Worm (Caenorhabditis elegans): ENCODE results near the gene faah-6.

faah-6 gene

DNA sequence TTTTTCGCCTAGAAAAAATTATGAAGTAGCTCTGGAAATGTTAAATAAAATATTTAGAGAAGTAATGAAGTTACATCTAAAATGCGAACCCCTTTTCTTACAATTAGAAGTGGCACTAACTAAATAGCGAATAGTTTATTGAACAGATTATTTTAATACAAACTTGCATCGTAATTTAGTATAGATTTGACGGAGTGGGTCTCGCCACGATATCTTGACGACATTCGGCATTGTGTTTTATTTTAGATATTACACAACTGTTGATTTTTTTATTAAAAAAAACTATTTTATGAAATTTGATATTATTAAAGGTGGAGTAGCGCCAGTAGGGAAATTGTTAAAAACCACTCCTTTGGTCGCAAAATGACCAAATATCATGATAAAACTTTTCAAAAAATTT is 39.6 kb downstream of the faah-6 start:
- TF ChIP-seq lin-39 (tag; optimal IDR thresholded peaks at IDR 0.05) (no peak), nhr-11 (tag; optimal IDR thresholded peaks at IDR 0.05) (no peak), R02D3.7 (tag; optimal IDR thresholded peaks at IDR 0.05) (no peak), lin-11 (tag; optimal IDR thresholded peaks at IDR 0.05) (no peak), F13H6.1 (tag; optimal IDR thresholded peaks at IDR 0.05) (no peak)

- TF ChIP-seq ztf-1 (GFP tag; conservative IDR thresholded peaks at IDR 0.05) (no peak), lin-39 (tag; optimal IDR thresholded peaks at IDR 0.05) (no peak), blmp-1 (tag; optimal IDR thresholded peaks at IDR 0.05; ENCODE audit: insufficient read depth) (no peak), R02D3.7 (tag; optimal IDR thresholded peaks at IDR 0.05) (no peak), lin-11 (tag; optimal IDR thresholded peaks at IDR 0.05) (no peak), nhr-6 (tag; optimal IDR thresholded peaks at IDR 0.05) (no peak), sma-9 (GFP tag; optimal IDR thresholded peaks at IDR 0.05) (no peak), sma-9 (tag; optimal IDR thresholded peaks at IDR 0.05) (no peak), mbf-1 (tag; optimal IDR thresholded peaks at IDR 0.05) (no peak), snpc-4 (tag; optimal IDR thresholded peaks at IDR 0.05) (no peak)
These were observed 42.1 kb downstream of the faah-6 start for ce11 chrIII:11692380-11692779.

- TF ChIP-seq nhr-23 (tag; optimal IDR thresholded peaks at IDR 0.05) (no peak), crh-2 (tag; optimal IDR thresholded peaks at IDR 0.05) (peak; percentile 6), ztf-1 (GFP tag; conservative IDR thresholded peaks at IDR 0.05) (no peak), Y55F3AM.14 (GFP tag; optimal IDR thresholded peaks at IDR 0.05) (peak; percentile 45), elt-1 (tag; optimal IDR thresholded peaks at IDR 0.05) (no peak), F13H6.1 (tag; optimal IDR thresholded peaks at IDR 0.05) (no peak), snpc-4 (tag; optimal IDR thresholded peaks at IDR 0.05) (no peak), ama-1 (optimal IDR thresholded peaks at IDR 0.05) (peak; percentile 52)
These were observed 44.3 kb downstream of the faah-6 start for ce11 chrIII:11694506-11694947.

DNA sequence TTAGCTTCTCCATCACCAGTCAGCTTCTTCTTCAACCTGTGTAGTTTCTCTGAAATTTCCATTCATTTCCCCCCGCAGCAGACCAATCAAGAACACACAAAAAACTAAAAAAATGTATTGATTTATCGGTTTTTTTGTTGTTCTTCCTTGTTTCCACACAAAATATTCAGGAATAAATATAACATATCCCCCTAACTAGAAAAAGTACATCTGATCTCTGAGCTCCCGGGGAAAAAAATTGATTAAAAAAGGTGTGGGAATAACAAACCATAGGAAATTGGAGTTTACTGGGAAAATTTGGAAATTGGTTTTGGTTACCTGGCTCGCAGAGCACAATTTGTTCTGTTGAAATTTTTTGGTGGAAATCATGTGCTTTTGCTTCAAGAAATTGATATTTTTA is 44.7 kb downstream of the faah-6 start, which contains the start of gene Y41C4A.22:
Gene Y41C4A.22, plus strand, starts transcription at position 301 of the 400 bp plus-strand sequence.
- no peak for TF ChIP-seq ama-1 (optimal IDR thresholded peaks at IDR 0.05)
- no peak for TF ChIP-seq ztf-11 (tag; optimal IDR thresholded peaks at IDR 0.05)
- TF ChIP-seq nhr-12 (tag; optimal IDR thresholded peaks at IDR 0.05), result no peak
- no peak for TF ChIP-seq R02D3.7 (tag; optimal IDR thresholded peaks at IDR 0.05)
- TF ChIP-seq nhr-77 (tag; optimal IDR thresholded peaks at IDR 0.05), result no peak
- TF ChIP-seq Y55F3AM.14 (GFP tag; optimal IDR thresholded peaks at IDR 0.05), result no peak
- TF ChIP-seq nhr-237 (tag; optimal IDR thresholded peaks at IDR 0.05), result no peak
- TF ChIP-seq mdl-1 (tag; optimal IDR thresholded peaks at IDR 0.05), result no peak
- TF ChIP-seq sma-9 (GFP tag; optimal IDR thresholded peaks at IDR 0.05), result no peak
- no peak for TF ChIP-seq sma-9 (tag; optimal IDR thresholded peaks at IDR 0.05)
- no peak for TF ChIP-seq sma-3 (GFP tag; optimal IDR thresholded peaks at IDR 0.05)
- TF ChIP-seq gmeb-1 (tag; optimal IDR thresholded peaks at IDR 0.05), result no peak
- no peak for TF ChIP-seq zag-1 (tag; optimal IDR thresholded peaks at IDR 0.05)
- TF ChIP-seq lin-11 (tag; optimal IDR thresholded peaks at IDR 0.05), result no peak
- no peak for TF ChIP-seq mab-5 (tag; optimal IDR thresholded peaks at IDR 0.05)
- no peak for TF ChIP-seq elt-1 (tag; optimal IDR thresholded peaks at IDR 0.05)

DNA sequence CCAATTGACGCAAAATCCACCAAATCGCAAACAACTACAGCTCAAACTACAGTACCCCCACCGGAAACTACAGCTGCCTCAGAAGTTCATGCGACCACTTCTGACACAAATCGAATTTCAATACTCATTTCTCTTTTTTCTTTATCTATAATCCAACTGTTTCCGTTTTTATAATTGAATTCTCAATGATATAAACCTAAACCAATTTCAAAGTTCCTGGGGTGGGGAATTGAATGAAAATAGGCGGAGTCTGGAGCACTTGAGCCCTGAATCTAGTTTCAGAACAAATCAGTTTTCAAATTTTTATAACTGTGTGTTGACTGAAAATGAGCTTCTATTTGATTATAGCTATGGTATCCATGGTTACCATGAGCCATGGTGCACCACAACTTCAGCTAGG is 46.0 kb downstream of the faah-6 start, which contains the start of gene Y41C4A.6:
Gene Y41C4A.6, plus strand, starts transcription at position 301 of the 400 bp plus-strand sequence.
- TF ChIP-seq lsy-2 (tag; optimal IDR thresholded peaks at IDR 0.05) (no peak), sma-9 (GFP tag; optimal IDR thresholded peaks at IDR 0.05) (no peak), sma-9 (tag; optimal IDR thresholded peaks at IDR 0.05) (no peak), alr-1 (tag; optimal IDR thresholded peaks at IDR 0.05) (no peak)

DNA sequence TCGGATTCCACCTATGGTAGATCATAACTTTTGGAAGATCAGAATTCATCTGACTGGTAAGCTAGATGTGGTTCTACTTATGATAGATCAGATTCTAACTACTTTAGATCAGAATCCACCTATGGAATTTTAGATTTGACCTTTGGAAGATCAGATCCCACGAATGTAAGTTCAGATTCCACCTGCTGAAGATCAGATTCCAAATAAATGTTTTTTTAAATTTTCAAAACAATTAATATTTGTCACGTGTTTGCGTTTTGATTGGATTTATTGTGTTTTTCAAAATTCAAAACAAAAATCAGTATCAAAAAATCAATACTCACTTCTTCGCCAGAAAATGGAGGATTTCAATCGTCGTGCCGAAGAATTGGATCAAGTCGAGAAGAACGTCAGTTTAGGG is 48.3 kb downstream of the faah-6 start, which contains the start of gene Y41C4A.7:
Gene Y41C4A.7, plus strand, starts transcription at position 301 of the 400 bp plus-strand sequence.
- TF ChIP-seq elt-1 (tag; optimal IDR thresholded peaks at IDR 0.05) (no peak), ceh-16 (tag; optimal IDR thresholded peaks at IDR 0.05) (no peak), nhr-23 (tag; optimal IDR thresholded peaks at IDR 0.05) (no peak)

DNA sequence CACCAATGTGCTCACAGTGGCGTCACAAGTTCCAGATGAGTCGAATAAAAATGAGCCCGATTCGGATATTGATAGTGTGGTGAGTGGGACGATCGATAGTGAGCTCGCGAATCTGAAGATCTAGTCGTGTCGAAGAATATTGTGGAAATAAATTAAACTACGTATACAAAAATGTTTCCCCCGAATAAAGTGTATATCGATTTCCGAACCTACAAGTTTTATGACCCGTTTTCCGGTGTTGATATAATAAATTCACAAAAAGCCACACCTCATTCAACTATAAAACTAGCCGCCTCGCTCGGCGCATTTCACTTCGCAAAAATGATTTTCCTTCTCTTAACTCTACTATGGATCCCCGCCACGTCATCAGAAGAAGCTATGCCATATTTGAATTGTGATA is 49.7 kb downstream of the faah-6 start, which contains the start of gene pqn-84:
Gene pqn-84, plus strand, starts transcription at position 301 of the 400 bp plus-strand sequence.
- TF ChIP-seq ztf-11 (tag; optimal IDR thresholded peaks at IDR 0.05) (no peak), elt-1 (tag; optimal IDR thresholded peaks at IDR 0.05) (no peak), blmp-1 (tag; optimal IDR thresholded peaks at IDR 0.05; ENCODE audit: insufficient read depth) (no peak), mbf-1 (tag; optimal IDR thresholded peaks at IDR 0.05) (no peak), nhr-129 (tag; optimal IDR thresholded peaks at IDR 0.05) (no peak), crh-2 (tag; optimal IDR thresholded peaks at IDR 0.05) (no peak), nhr-23 (tag; optimal IDR thresholded peaks at IDR 0.05) (no peak), F13H6.1 (tag; optimal IDR thresholded peaks at IDR 0.05) (no peak), ZK546.5 (tag; optimal IDR thresholded peaks at IDR 0.05) (no peak), ztf-1 (GFP tag; conservative IDR thresholded peaks at IDR 0.05) (no peak), sem-4 (tag; optimal IDR thresholded peaks at IDR 0.05) (no peak), lin-13 (GFP tag; optimal IDR thresholded peaks at IDR 0.05) (no peak), gmeb-1 (tag; optimal IDR thresholded peaks at IDR 0.05) (no peak)

Data from whole organism, L2 larva.